Worm (Caenorhabditis elegans): ENCODE measurements around the gene adss-1.

DNA sequence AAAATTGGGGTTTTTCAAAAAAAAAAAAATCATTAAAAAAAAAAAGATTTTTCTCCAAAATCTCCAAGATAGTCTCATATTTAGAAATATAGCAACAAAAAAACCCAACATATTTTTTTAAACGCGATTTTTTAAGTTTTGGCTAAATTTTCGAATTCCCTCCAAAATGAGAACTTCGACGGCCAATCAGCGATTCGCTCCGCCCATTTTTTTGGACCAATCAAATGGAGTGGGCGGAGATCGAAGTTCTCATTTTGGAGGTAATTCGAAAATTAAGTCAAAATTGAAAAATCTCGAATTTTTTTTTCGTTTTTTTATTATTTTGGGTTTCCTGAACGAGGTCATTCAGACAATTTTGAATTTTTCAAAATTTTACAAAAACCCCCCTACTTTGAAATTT is 9.4 kb downstream of the adss-1 start:
- no peak for TF ChIP-seq elt-1 (tag; optimal IDR thresholded peaks at IDR 0.05)
- TF ChIP-seq ceh-82 (tag; optimal IDR thresholded peaks at IDR 0.05): no peak
- TF ChIP-seq nhr-237 (tag; optimal IDR thresholded peaks at IDR 0.05): no peak
- TF ChIP-seq zag-1 (tag; optimal IDR thresholded peaks at IDR 0.05): no peak
- no peak for TF ChIP-seq ama-1 (optimal IDR thresholded peaks at IDR 0.05)
- no peak for TF ChIP-seq ztf-4 (tag; optimal IDR thresholded peaks at IDR 0.05)
- TF ChIP-seq fos-1 (tag; optimal IDR thresholded peaks at IDR 0.05): no peak

Measured in whole organism, L3 larva.